Worm (Caenorhabditis elegans) whole organism, mixed stage, embryonic: Measurements from ENCODE around the gene T22F3.11.

ENCODE experiments used
- ceh-83 ChIP-seq: fragments of 200-800 bp; sonication (Bioruptor generic); optimal IDR thresholded peaks from 2 replicates; lab custom pipeline; 2018; ENCODE audit warnings: mild to moderate bottlenecking, missing genetic modification characterization, missing compliant biosample characterization
- lsy-2 ChIP-seq: fragments of 150-350 bp; optimal IDR thresholded peaks from 2 replicates; lab custom pipeline; 2014; ENCODE audit warnings: missing biosample characterization, missing genetic modification characterization
- mab-5 ChIP-seq: fragments of 150-350 bp; optimal IDR thresholded peaks from 2 replicates; lab custom pipeline; 2014; ENCODE audit warnings: missing biosample characterization, missing genetic modification characterization
- mep-1 ChIP-seq: fragments of 150-350 bp; optimal IDR thresholded peaks from 2 replicates; lab custom pipeline; 2017; ENCODE audit warnings: missing biosample characterization, missing genetic modification reagents, missing genetic modification characterization, inconsistent platforms
- nhr-12 ChIP-seq: fragments of 150-350 bp; optimal IDR thresholded peaks from 2 replicates; lab custom pipeline; 2014; ENCODE audit warnings: missing biosample characterization, missing genetic modification characterization
- nhr-237 ChIP-seq: fragments of 150-350 bp; optimal IDR thresholded peaks from 2 replicates; lab custom pipeline; 2014; ENCODE audit warnings: missing biosample characterization, missing genetic modification characterization
- nhr-28 ChIP-seq: fragments of 150-350 bp; optimal IDR thresholded peaks from 2 replicates; lab custom pipeline; 2014; ENCODE audit warnings: missing biosample characterization, missing genetic modification characterization
- nhr-76 ChIP-seq: sonication (generic microtip); optimal IDR thresholded peaks from 2 replicates; lab custom pipeline; 2017; ENCODE audit warnings: missing biosample characterization, missing genetic modification characterization
- sem-2 ChIP-seq: fragments of 200-800 bp; sonication (Bioruptor generic); optimal IDR thresholded peaks from 2 replicates; lab custom pipeline; 2018; ENCODE audit warnings: mild to moderate bottlenecking, missing genetic modification characterization, missing compliant biosample characterization
- snpc-4 ChIP-seq: fragments of 150-350 bp; optimal IDR thresholded peaks from 2 replicates; lab custom pipeline; 2014; ENCODE audit warnings: missing biosample characterization, missing genetic modification characterization
- unc-39 ChIP-seq: fragments of 150-350 bp; optimal IDR thresholded peaks from 2 replicates; lab custom pipeline; 2014; ENCODE audit warnings: missing biosample characterization, missing genetic modification characterization
- unc-62 ChIP-seq: fragments of 150-350 bp; optimal IDR thresholded peaks from 2 replicates; lab custom pipeline; 2014; ENCODE audit warnings: missing biosample characterization, missing genetic modification reagents, missing genetic modification characterization
- ztf-11 ChIP-seq: fragments of 150-350 bp; optimal IDR thresholded peaks from 2 replicates; lab custom pipeline; 2014; ENCODE audit warnings: missing biosample characterization, missing genetic modification characterization

ce11 chrV:3633041-3633440, 18.7 kb upstream of the T22F3.11 start, which contains the start of gene F59B1.2:
- TF ChIP-seq lsy-2 (tag; lab: Kevin White, UChicago) (no peak), unc-62 (GFP tag; lab: Kevin White, UChicago) (no peak), nhr-237 (tag; lab: Kevin White, UChicago) (no peak), nhr-28 (tag; lab: Kevin White, UChicago) (no peak), ztf-11 (tag; lab: Kevin White, UChicago) (no peak), nhr-12 (tag; lab: Kevin White, UChicago) (no peak), mab-5 (tag; lab: Kevin White, UChicago) (no peak), nhr-76 (tag; lab: Kevin White, UChicago) (no peak), ceh-83 (GFP tag; lab: Kevin White, UChicago) (no peak), mep-1 (tag; lab: Kevin White, UChicago) (no peak), unc-39 (no peak), sem-2 (GFP tag; lab: Kevin White, UChicago) (no peak), snpc-4 (no peak)
